Worm (Caenorhabditis elegans) whole organism, early embryonic: ENCODE measurements around the gene npr-8.

Experiments
- B0310.2 ChIP-seq: sonication (generic microtip); optimal IDR thresholded peaks from 2 replicates; lab custom pipeline; 2016; ENCODE audit warnings: mild to moderate bottlenecking, missing genetic modification characterization, missing compliant biosample characterization
- F13C5.2 ChIP-seq: sonication (generic microtip); optimal IDR thresholded peaks from 2 replicates; lab custom pipeline; 2017; ENCODE audit warnings: mild to moderate bottlenecking, missing genetic modification characterization, inconsistent platforms, missing compliant biosample characterization
- aly-1 ChIP-seq: sonication (generic microtip); optimal IDR thresholded peaks from 2 replicates; lab custom pipeline; 2016; ENCODE audit warnings: missing genetic modification characterization, missing compliant biosample characterization
- ama-1 ChIP-seq: fragments of 150-350 bp; optimal IDR thresholded peaks from 2 replicates; lab custom pipeline; 2014
- ceh-13 ChIP-seq: fragments of 200-800 bp; sonication (Bioruptor generic); optimal IDR thresholded peaks from 2 replicates; lab custom pipeline; 2018; ENCODE audit warnings: mild to moderate bottlenecking, missing genetic modification characterization, missing compliant biosample characterization
- ceh-36 ChIP-seq: sonication (generic microtip); optimal IDR thresholded peaks from 2 replicates; lab custom pipeline; 2016; ENCODE audit warnings: missing genetic modification characterization, inconsistent platforms, missing compliant biosample characterization
- ets-7 ChIP-seq: sonication (generic microtip); optimal IDR thresholded peaks from 2 replicates; lab custom pipeline; 2016; ENCODE audit warnings: missing genotype, missing genetic modification characterization, missing compliant biosample characterization
- flt-1 ChIP-seq: fragments of 200-800 bp; sonication (Bioruptor generic); IDR thresholded peaks from 2 replicates; pipeline ENCODE4 v1.3.6; 2022; ENCODE audit warnings: missing genetic modification characterization, missing compliant biosample characterization
- hmbx-1 ChIP-seq: sonication (generic microtip); optimal IDR thresholded peaks from 2 replicates; lab custom pipeline; 2016; ENCODE audit warnings: mild to moderate bottlenecking, missing genetic modification characterization, missing compliant biosample characterization
- hmg-4 ChIP-seq: fragments of 200-800 bp; sonication (Bioruptor generic); optimal IDR thresholded peaks from 2 replicates; lab custom pipeline; 2018; ENCODE audit warnings: mild to moderate bottlenecking, missing genetic modification characterization, missing compliant biosample characterization
- hnd-1 ChIP-seq: sonication (generic microtip); optimal IDR thresholded peaks from 2 replicates; lab custom pipeline; 2016; ENCODE audit warnings: missing genetic modification characterization, missing compliant biosample characterization
- pes-1 ChIP-seq: fragments of 200-800 bp; sonication (Bioruptor generic); IDR thresholded peaks from 2 replicates; pipeline ENCODE4 v1.3.6; 2022; ENCODE audit warnings: missing genetic modification reagents, missing genetic modification characterization, missing compliant biosample characterization
- scrt-1 ChIP-seq: fragments of 200-800 bp; sonication (Bioruptor generic); IDR thresholded peaks from 2 replicates; pipeline ENCODE4 v1.3.6; 2022; ENCODE audit warnings: missing genetic modification characterization, missing compliant biosample characterization
- sea-1 ChIP-seq: fragments of 200-800 bp; sonication (Bioruptor generic); conservative IDR thresholded peaks from 2 replicates; pipeline ENCODE4 v1.3.6; 2022; ENCODE audit warnings: missing genetic modification characterization, missing compliant biosample characterization
- tbx-11 ChIP-seq: fragments of 200-800 bp; sonication (Bioruptor generic); IDR thresholded peaks from 2 replicates; pipeline ENCODE4 v1.3.6; 2022; ENCODE audit warnings: missing genetic modification characterization, missing compliant biosample characterization
- tbx-37 ChIP-seq: fragments of 200-800 bp; sonication (Bioruptor generic); conservative IDR thresholded peaks from 2 replicates; pipeline ENCODE4 v1.3.6; 2022; ENCODE audit warnings: missing genetic modification reagents, missing genetic modification characterization, missing compliant biosample characterization
- tra-4 ChIP-seq: sonication (generic microtip); optimal IDR thresholded peaks from 2 replicates; lab custom pipeline; 2017; ENCODE audit warnings: missing genetic modification characterization, missing compliant biosample characterization

Gene npr-8

ce11 chrX:7376941-7377340, at the start of gene npr-8:
npr-8 (plus strand) TSS chrX:7377302.
- no peak for TF ChIP-seq tbx-37 (GFP tag; lab: Robert Waterston, UW)
- no peak for TF ChIP-seq flt-1
- TF ChIP-seq aly-1 (tag; lab: Kevin White, UChicago) = no peak
- TF ChIP-seq B0310.2 = no peak
- TF ChIP-seq ets-7 (tag; lab: Kevin White, UChicago) = no peak
- no peak for TF ChIP-seq hnd-1 (tag; lab: Kevin White, UChicago)
- no peak for TF ChIP-seq tbx-11 (GFP tag; lab: Robert Waterston, UW)
- no peak for TF ChIP-seq F13C5.2
- TF ChIP-seq tra-4 = no peak

ce11 chrX:7328065-7328564, 49.0 kb upstream of the npr-8 start:
- TF ChIP-seq ama-1 (lab: Kevin White, UChicago) (no peak), hnd-1 (tag; lab: Kevin White, UChicago) (no peak), pes-1 (GFP tag; lab: Robert Waterston, UW) (no peak), ceh-13 (GFP tag; lab: Kevin White, UChicago) (no peak), tbx-37 (GFP tag; lab: Robert Waterston, UW) (no peak), scrt-1 (GFP tag; lab: Robert Waterston, UW) (no peak), tra-4 (no peak), ets-7 (tag; lab: Kevin White, UChicago) (no peak), sea-1 (no peak), flt-1 (no peak), ceh-36 (tag; lab: Kevin White, UChicago) (no peak)

ce11 chrX:7329601-7330000, 47.5 kb upstream of the npr-8 start, which contains the start of gene ttr-59:
ttr-59 (plus strand) TSS chrX:7329818.
- TF ChIP-seq flt-1 = no peak
- no peak for TF ChIP-seq hmg-4 (GFP tag; lab: Kevin White, UChicago)
- no peak for TF ChIP-seq ets-7 (tag; lab: Kevin White, UChicago)
- TF ChIP-seq hnd-1 (tag; lab: Kevin White, UChicago) = no peak
- TF ChIP-seq scrt-1 (GFP tag; lab: Robert Waterston, UW) = no peak
- no peak for TF ChIP-seq tra-4
- TF ChIP-seq ceh-36 (tag; lab: Kevin White, UChicago) = no peak
- no peak for TF ChIP-seq aly-1 (tag; lab: Kevin White, UChicago)
- no peak for TF ChIP-seq hmbx-1 (tag; lab: Kevin White, UChicago)
- TF ChIP-seq pes-1 (GFP tag; lab: Robert Waterston, UW) = no peak
- no peak for TF ChIP-seq ama-1 (lab: Kevin White, UChicago)
- TF ChIP-seq sea-1 = no peak
- no peak for TF ChIP-seq tbx-37 (GFP tag; lab: Robert Waterston, UW)
- TF ChIP-seq B0310.2 = no peak
- TF ChIP-seq F13C5.2 = no peak
- TF ChIP-seq ceh-13 (GFP tag; lab: Kevin White, UChicago) = no peak
- TF ChIP-seq tbx-11 (GFP tag; lab: Robert Waterston, UW) = no peak

ce11 chrX:7330685-7331196, 46.4 kb upstream of the npr-8 start, which contains the start of gene ttr-30:
ttr-30 (plus strand) TSS chrX:7330949.
- TF ChIP-seq hnd-1 (tag; lab: Kevin White, UChicago) (no peak), pes-1 (GFP tag; lab: Robert Waterston, UW) (no peak), F13C5.2 (no peak), ceh-13 (GFP tag; lab: Kevin White, UChicago) (no peak), tbx-11 (GFP tag; lab: Robert Waterston, UW) (no peak), hmg-4 (GFP tag; lab: Kevin White, UChicago) (no peak), tra-4 (no peak), ets-7 (tag; lab: Kevin White, UChicago) (no peak), scrt-1 (GFP tag; lab: Robert Waterston, UW) (no peak), ceh-36 (tag; lab: Kevin White, UChicago) (no peak), flt-1 (no peak), aly-1 (tag; lab: Kevin White, UChicago) (no peak), tbx-37 (GFP tag; lab: Robert Waterston, UW) (no peak), ama-1 (lab: Kevin White, UChicago) (no peak), hmbx-1 (tag; lab: Kevin White, UChicago) (no peak), B0310.2 (no peak), sea-1 (no peak)

- TF ChIP-seq F13C5.2 (peak; percentile 42), tra-4 (no peak), B0310.2 (no peak), ceh-13 (GFP tag; lab: Kevin White, UChicago) (no peak), tbx-37 (GFP tag; lab: Robert Waterston, UW) (no peak), ets-7 (tag; lab: Kevin White, UChicago) (no peak), scrt-1 (GFP tag; lab: Robert Waterston, UW) (no peak), hmg-4 (GFP tag; lab: Kevin White, UChicago) (peak; percentile 78), aly-1 (tag; lab: Kevin White, UChicago) (no peak)
Observed at ce11 chrX:7334302-7334724, 42.8 kb upstream of the npr-8 start, which contains the start of gene epg-7. epg-7 (plus strand) TSS chrX:7334714.

- TF ChIP-seq B0310.2 (no peak), ets-7 (tag; lab: Kevin White, UChicago) (no peak), ama-1 (lab: Kevin White, UChicago) (peak; percentile 53), hmbx-1 (tag; lab: Kevin White, UChicago) (no peak), tra-4 (no peak), hnd-1 (tag; lab: Kevin White, UChicago) (no peak), sea-1 (no peak), aly-1 (tag; lab: Kevin White, UChicago) (no peak), hmg-4 (GFP tag; lab: Kevin White, UChicago) (peak; percentile 12)
Observed at ce11 chrX:7340394-7340793, 36.7 kb upstream of the npr-8 start.

- TF ChIP-seq hmg-4 (GFP tag; lab: Kevin White, UChicago) = no peak
- no peak for TF ChIP-seq B0310.2
- TF ChIP-seq hnd-1 (tag; lab: Kevin White, UChicago) = no peak
- no peak for TF ChIP-seq aly-1 (tag; lab: Kevin White, UChicago)
- no peak for TF ChIP-seq pes-1 (GFP tag; lab: Robert Waterston, UW)
- no peak for TF ChIP-seq flt-1
- TF ChIP-seq tra-4 = no peak
- no peak for TF ChIP-seq ceh-13 (GFP tag; lab: Kevin White, UChicago)
- no peak for TF ChIP-seq ets-7 (tag; lab: Kevin White, UChicago)
- no peak for TF ChIP-seq ceh-36 (tag; lab: Kevin White, UChicago)
- TF ChIP-seq tbx-11 (GFP tag; lab: Robert Waterston, UW) = no peak
- TF ChIP-seq ama-1 (lab: Kevin White, UChicago) = no peak
- TF ChIP-seq scrt-1 (GFP tag; lab: Robert Waterston, UW) = no peak
- no peak for TF ChIP-seq sea-1
- TF ChIP-seq hmbx-1 (tag; lab: Kevin White, UChicago) = no peak
- no peak for TF ChIP-seq F13C5.2
- no peak for TF ChIP-seq tbx-37 (GFP tag; lab: Robert Waterston, UW)
Observed at ce11 chrX:7340915-7341559, 36.1 kb upstream of the npr-8 start, which contains the start of gene C07D8.6. C07D8.6 (plus strand) TSS chrX:7341509.
